Worm (Caenorhabditis elegans): Measurements from ENCODE around the gene T23F11.11.

ce11 chrIII:4628165-4628564 lies 43.2 kb downstream of the T23F11.11 start, which contains the start of gene clec-151:
- no peak for TF ChIP-seq ahr-1 (tag; optimal IDR thresholded peaks at IDR 0.05)
- no peak for TF ChIP-seq ceh-9 (tag; optimal IDR thresholded peaks at IDR 0.05)
- no peak for TF ChIP-seq ama-1 (optimal IDR thresholded peaks at IDR 0.05)
- TF ChIP-seq ceh-6 (GFP tag; optimal IDR thresholded peaks at IDR 0.05): no peak
- TF ChIP-seq syd-9 (tag; optimal IDR thresholded peaks at IDR 0.05): no peak
- TF ChIP-seq unc-55 (GFP tag; optimal IDR thresholded peaks at IDR 0.05): no peak
- TF ChIP-seq dve-1 (tag; optimal IDR thresholded peaks at IDR 0.05): no peak
- TF ChIP-seq elt-4 (tag; optimal IDR thresholded peaks at IDR 0.05): no peak
- TF ChIP-seq sdc-2 (tag; optimal IDR thresholded peaks at IDR 0.05): no peak
- no peak for TF ChIP-seq ceh-14 (tag; optimal IDR thresholded peaks at IDR 0.05)
- no peak for TF ChIP-seq ceh-48 (tag; optimal IDR thresholded peaks at IDR 0.05)
- no peak for TF ChIP-seq pag-3 (tag; optimal IDR thresholded peaks at IDR 0.05; ENCODE audit: borderline replicate concordance)
- no peak for TF ChIP-seq mec-3 (tag; optimal IDR thresholded peaks at IDR 0.05; ENCODE audit: borderline replicate concordance)
- no peak for TF ChIP-seq pqm-1 (tag; optimal IDR thresholded peaks at IDR 0.05)

Measured in whole organism, late embryonic.